Worm (Caenorhabditis elegans) whole organism, L3 larva: Measurements from ENCODE around the gene nrfl-1.

ENCODE experiments used
- aly-2 ChIP-seq: fragments of 150-350 bp; optimal IDR thresholded peaks from 2 replicates; lab custom pipeline; 2014; ENCODE audit warnings: missing biosample characterization, missing genetic modification characterization
- ama-1 ChIP-seq: fragments of 150-350 bp; optimal IDR thresholded peaks from 2 replicates; lab custom pipeline; 2018
- ceh-9 ChIP-seq: sonication (generic microtip); optimal IDR thresholded peaks from 2 replicates; lab custom pipeline; 2018; ENCODE audit warnings: missing biosample characterization, missing genetic modification characterization
- egl-27 ChIP-seq: sonication (generic microtip); optimal IDR thresholded peaks from 4 replicates; lab custom pipeline; 2017; ENCODE audit warnings: missing biosample characterization, missing genetic modification reagents, missing genetic modification characterization
- elt-2 ChIP-seq: sonication (generic microtip); optimal IDR thresholded peaks from 2 replicates; lab custom pipeline; 2016; ENCODE audit warnings: missing genetic modification reagents, mild to moderate bottlenecking, missing genetic modification characterization, missing compliant biosample characterization
- elt-3 ChIP-seq, 3 experiments: fragments of 150-350 bp in 1 of 3; sonication (generic microtip) in 2 of 3; optimal IDR thresholded peaks; 2 replicates in 2 of 3; 4 replicates in 1 of 3; lab custom pipeline; 2014 to 2017; ENCODE audit warnings: missing biosample characterization in 3 of 3, missing genetic modification characterization in 3 of 3
- eor-1 ChIP-seq, 2 experiments: fragments of 150-350 bp; optimal IDR thresholded peaks; 2 replicates each; lab custom pipeline; 2014 to 2018; ENCODE audit warnings: missing biosample characterization in 2 of 2, missing genetic modification characterization in 2 of 2
- fos-1 ChIP-seq: fragments of 150-350 bp; optimal IDR thresholded peaks from 2 replicates; lab custom pipeline; 2014; ENCODE audit warnings: missing biosample characterization, missing genetic modification characterization
- hmg-11 ChIP-seq: sonication (generic microtip); optimal IDR thresholded peaks from 2 replicates; lab custom pipeline; 2016; ENCODE audit warnings: missing genetic modification characterization, missing compliant biosample characterization
- jun-1 ChIP-seq: fragments of 150-350 bp; optimal IDR thresholded peaks from 2 replicates; lab custom pipeline; 2014; ENCODE audit warnings: missing biosample characterization, missing genetic modification reagents, missing genetic modification characterization
- lsy-12 ChIP-seq: sonication (generic microtip); optimal IDR thresholded peaks from 2 replicates; lab custom pipeline; 2016; ENCODE audit warnings: mild to moderate bottlenecking, missing genetic modification characterization, missing compliant biosample characterization
- mdl-1 ChIP-seq: fragments of 150-350 bp; optimal IDR thresholded peaks from 2 replicates; lab custom pipeline; 2014; ENCODE audit warnings: missing biosample characterization, missing genetic modification characterization
- mml-1 ChIP-seq: fragments of 150-350 bp; sonication (generic microtip); optimal IDR thresholded peaks from 3 replicates; lab custom pipeline; 2014; ENCODE audit warnings: missing biosample characterization, missing genetic modification characterization
- nfya-1 ChIP-seq: sonication (generic microtip); optimal IDR thresholded peaks from 2 replicates; lab custom pipeline; 2017; ENCODE audit warnings: missing genetic modification characterization, mild to moderate bottlenecking, missing compliant biosample characterization, antibody characterized with exemption, moderate library complexity; ENCODE audit not compliant: insufficient read depth
- nhr-11 ChIP-seq: fragments of 150-350 bp; optimal IDR thresholded peaks from 2 replicates; lab custom pipeline; 2014; ENCODE audit warnings: missing biosample characterization, missing genetic modification characterization
- nhr-23 ChIP-seq: fragments of 150-350 bp; optimal IDR thresholded peaks from 2 replicates; lab custom pipeline; 2014; ENCODE audit warnings: missing biosample characterization, missing genetic modification reagents, missing genetic modification characterization
- nhr-28 ChIP-seq: fragments of 150-350 bp; optimal IDR thresholded peaks from 2 replicates; lab custom pipeline; 2014; ENCODE audit warnings: missing biosample characterization, missing genetic modification characterization
- nhr-43 ChIP-seq: sonication (generic microtip); optimal IDR thresholded peaks from 2 replicates; lab custom pipeline; 2016; ENCODE audit warnings: mild to moderate bottlenecking, missing genetic modification characterization, missing compliant biosample characterization; ENCODE audit not compliant: poor library complexity, severe bottlenecking
- nhr-67 ChIP-seq: fragments of 150-350 bp; optimal IDR thresholded peaks from 2 replicates; lab custom pipeline; 2014; ENCODE audit warnings: missing biosample characterization, missing genetic modification characterization
- nhr-76 ChIP-seq: fragments of 150-350 bp; sonication (generic microtip); optimal IDR thresholded peaks from 5 replicates; lab custom pipeline; 2014; ENCODE audit warnings: missing biosample characterization, missing genetic modification characterization
- nhr-77 ChIP-seq: fragments of 150-350 bp; optimal IDR thresholded peaks from 2 replicates; lab custom pipeline; 2014; ENCODE audit warnings: missing biosample characterization, missing genetic modification characterization
- pha-4 ChIP-seq: fragments of 150-350 bp; optimal IDR thresholded peaks from 2 replicates; lab custom pipeline; 2014; ENCODE audit warnings: missing biosample characterization, missing genetic modification reagents, missing genetic modification characterization
- pqm-1 ChIP-seq: fragments of 150-350 bp; optimal IDR thresholded peaks from 2 replicates; lab custom pipeline; 2017; ENCODE audit warnings: missing biosample characterization, missing genetic modification characterization, inconsistent platforms
- skn-1 ChIP-seq: fragments of 150-350 bp; optimal IDR thresholded peaks from 2 replicates; lab custom pipeline; 2014; ENCODE audit warnings: missing biosample characterization, missing genetic modification characterization
- snpc-4 ChIP-seq: fragments of 150-350 bp; optimal IDR thresholded peaks from 2 replicates; lab custom pipeline; 2014; ENCODE audit warnings: missing biosample characterization, missing genetic modification characterization
- tbx-2 ChIP-seq: sonication (generic microtip); optimal IDR thresholded peaks from 2 replicates; lab custom pipeline; 2016; ENCODE audit warnings: mild to moderate bottlenecking, missing genetic modification characterization, missing compliant biosample characterization
- unc-39 ChIP-seq: sonication (generic microtip); optimal IDR thresholded peaks from 4 replicates; lab custom pipeline; 2017; ENCODE audit warnings: missing biosample characterization, missing genetic modification characterization
- zag-1 ChIP-seq: fragments of 150-350 bp; optimal IDR thresholded peaks from 2 replicates; lab custom pipeline; 2014; ENCODE audit warnings: missing biosample characterization, missing genetic modification characterization
- ztf-4 ChIP-seq: fragments of 150-350 bp; optimal IDR thresholded peaks from 2 replicates; lab custom pipeline; 2014; ENCODE audit warnings: missing biosample characterization, missing genetic modification characterization

The nrfl-1 gene

DNA sequence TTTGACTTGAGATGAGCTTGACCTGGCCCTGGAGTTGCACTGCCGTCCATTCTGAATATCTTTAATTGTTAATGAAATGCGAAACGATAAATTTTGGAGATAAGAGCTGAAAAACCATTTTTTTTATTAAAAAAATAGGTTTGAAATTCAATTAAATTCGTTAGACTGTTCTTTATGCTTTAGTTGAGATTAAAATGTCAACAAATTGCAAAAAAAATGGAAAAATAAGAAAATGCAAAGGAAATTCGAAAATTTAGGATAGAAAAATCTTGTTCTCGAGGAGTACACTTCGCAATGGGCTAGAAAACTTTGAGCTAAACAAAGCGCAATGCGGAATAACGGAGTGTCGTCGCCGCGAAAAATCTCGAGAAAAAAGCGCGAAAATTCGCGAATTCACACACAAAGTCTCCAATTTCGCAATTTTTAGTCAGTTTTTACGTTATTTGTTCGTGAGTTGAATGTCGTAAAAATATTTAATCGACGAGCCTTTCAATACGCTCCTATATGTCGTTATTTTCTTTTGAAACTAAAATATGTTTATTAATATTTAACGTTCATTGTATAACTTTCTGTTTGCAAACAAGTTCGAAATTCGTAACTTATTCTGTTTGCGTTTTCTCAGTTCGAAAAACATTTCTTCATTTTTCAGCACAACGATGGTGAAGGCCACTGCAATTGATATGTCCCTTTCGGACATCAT is 28.1 kb downstream of the nrfl-1 start, which contains the start of the genes rpb-12 and aly-2 (continued):
- TF ChIP-seq mdl-1 (tag; lab: Kevin White, UChicago) (no peak), nhr-77 (no peak)

- TF ChIP-seq nhr-67 (no peak), nhr-43 (tag; lab: Kevin White, UChicago) (no peak), nhr-28 (tag; lab: Kevin White, UChicago) (no peak), nhr-76 (tag; lab: Kevin White, UChicago) (no peak), snpc-4 (no peak), nhr-23 (tag; lab: Kevin White, UChicago) (no peak), mml-1 (tag; lab: Kevin White, UChicago) (no peak), elt-3 (tag; optimal IDR thresholded peaks at IDR 0.05; lab: Kevin White, UChicago) (no peak), unc-39 (tag; lab: Kevin White, UChicago) (no peak), hmg-11 (no peak), egl-27 (tag; lab: Kevin White, UChicago) (no peak), zag-1 (tag; lab: Kevin White, UChicago) (no peak), ztf-4 (no peak), lsy-12 (tag; lab: Kevin White, UChicago) (no peak), nhr-11 (tag; lab: Kevin White, UChicago) (no peak)
These were observed 31.3 kb downstream of the nrfl-1 start, which contains the start of gene F23B2.7 for ce11 chrIV:9150175-9150574. TSS of gene F23B2.7 (plus strand) at chrIV:9150475.

DNA sequence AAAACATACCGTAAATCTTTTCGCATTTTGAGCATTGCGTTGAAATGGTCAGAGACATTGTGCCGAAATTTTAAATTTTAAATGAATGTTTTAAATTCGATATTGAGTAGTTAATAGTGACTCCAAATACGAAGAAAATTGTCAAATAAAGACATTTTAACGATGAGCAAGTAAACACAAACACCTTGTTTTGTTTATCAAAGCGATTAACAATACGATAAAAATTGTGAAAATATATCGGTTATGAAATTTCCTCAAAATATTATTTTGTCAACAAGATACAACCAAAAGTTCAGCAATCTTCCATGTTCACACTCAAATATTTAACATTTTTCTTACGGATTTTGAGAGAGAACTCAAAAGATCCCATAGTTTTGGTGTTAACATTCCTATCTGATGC is 35.4 kb downstream of the nrfl-1 start, which contains the start of gene F23B2.10:
TSS of gene F23B2.10 (minus strand) at position 101 of the 400 bp plus-strand sequence.
- no peak for TF ChIP-seq aly-2 (tag; lab: Kevin White, UChicago)
- no peak for TF ChIP-seq mml-1 (tag; lab: Kevin White, UChicago)
- no peak for TF ChIP-seq nhr-77
- TF ChIP-seq nhr-23 (tag; lab: Kevin White, UChicago), result no peak
- TF ChIP-seq eor-1 (tag; optimal IDR thresholded peaks at IDR 0.05; lab: Kevin White, UChicago), result no peak
- TF ChIP-seq jun-1 (tag; lab: Kevin White, UChicago), result no peak
- TF ChIP-seq nfya-1 (tag; lab: Kevin White, UChicago), result no peak
- no peak for TF ChIP-seq nhr-43 (tag; lab: Kevin White, UChicago)
- TF ChIP-seq nhr-67, result no peak
- TF ChIP-seq nhr-76 (tag; lab: Kevin White, UChicago), result no peak
- TF ChIP-seq skn-1 (tag; lab: Kevin White, UChicago), result no peak
- no peak for TF ChIP-seq elt-2 (tag; lab: Kevin White, UChicago)
- no peak for TF ChIP-seq snpc-4
- no peak for TF ChIP-seq ama-1 (lab: Kevin White, UChicago)
- no peak for TF ChIP-seq ceh-9 (tag; lab: Kevin White, UChicago)
- no peak for TF ChIP-seq tbx-2 (tag; lab: Kevin White, UChicago)

DNA sequence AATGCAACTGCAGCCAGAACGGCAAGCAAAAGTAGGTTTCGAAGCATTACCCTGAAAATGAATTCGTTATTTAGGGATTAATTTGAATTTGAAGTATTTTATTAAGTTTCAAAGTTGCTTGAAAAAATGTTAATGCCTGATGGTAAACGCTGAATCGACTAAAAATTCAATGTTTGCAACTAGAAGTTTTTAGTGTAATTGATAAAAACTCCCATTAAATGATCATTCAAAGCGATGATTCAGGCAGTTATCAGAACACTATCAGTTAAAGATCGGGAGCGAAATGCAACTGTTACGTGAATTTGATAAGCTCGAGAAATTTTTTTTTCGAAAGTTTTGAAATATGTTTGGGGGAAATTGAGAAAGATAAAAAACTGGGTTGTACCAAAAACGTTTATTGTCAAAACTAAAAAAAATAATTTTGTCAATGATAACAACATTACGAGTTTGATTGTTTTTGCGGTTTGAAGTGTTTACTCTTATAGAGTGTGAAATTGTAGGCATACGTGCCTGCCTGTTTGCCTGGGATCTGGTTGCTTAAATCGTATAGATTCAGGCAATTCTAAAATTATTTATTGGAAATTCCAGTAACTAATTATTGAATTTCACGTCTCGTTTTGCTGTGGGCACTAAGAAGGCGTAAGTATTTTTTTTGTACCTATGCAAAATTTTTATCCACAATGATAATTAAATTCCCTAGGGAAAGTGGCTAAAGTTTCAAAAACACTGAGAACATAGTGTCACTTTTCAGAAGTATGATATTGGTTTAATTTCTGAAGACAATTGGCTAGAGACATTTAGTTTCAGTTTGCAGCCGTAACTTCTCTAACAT is 40.3 kb downstream of the nrfl-1 start, which contains the start of gene pcp-3:
TSS of gene pcp-3 (minus strand) at position 51 of the 832 bp plus-strand sequence.
- TF ChIP-seq jun-1 (tag; lab: Kevin White, UChicago) (peak; percentile 12), pha-4 (tag; lab: Kevin White, UChicago) (peak; percentile 18), pqm-1 (tag; lab: Kevin White, UChicago) (peak; percentile 70), elt-2 (tag; lab: Kevin White, UChicago) (peak; percentile 92), tbx-2 (tag; lab: Kevin White, UChicago) (no peak), ceh-9 (tag; lab: Kevin White, UChicago) (no peak)

DNA sequence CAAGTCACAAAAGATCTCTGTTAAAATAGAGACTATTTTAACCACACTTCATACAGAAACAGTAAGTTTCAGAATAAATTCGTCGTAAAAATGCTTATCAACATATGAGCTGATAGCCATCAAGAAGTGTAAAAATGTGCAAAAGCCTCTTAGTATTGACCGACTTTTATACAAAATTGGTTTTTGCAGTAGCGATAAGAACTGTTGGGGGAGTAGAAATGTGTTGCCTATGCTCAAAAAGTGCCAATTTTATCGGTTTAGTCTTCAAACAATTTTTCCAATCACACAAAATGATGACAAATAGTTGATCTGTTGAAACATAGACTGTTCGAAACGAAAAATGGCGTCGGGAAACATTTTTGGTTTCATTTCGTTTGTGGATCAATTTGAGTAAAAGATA is 41.0 kb downstream of the nrfl-1 start:
- TF ChIP-seq skn-1 (tag; lab: Kevin White, UChicago) (peak; percentile 62), fos-1 (tag; lab: Kevin White, UChicago) (no peak), pqm-1 (tag; lab: Kevin White, UChicago) (peak; percentile 93), jun-1 (tag; lab: Kevin White, UChicago) (peak; percentile 56), elt-2 (tag; lab: Kevin White, UChicago) (peak; percentile 95)
- TF ChIP-seq, all 47 proteins: peak for 4
